Worm (Caenorhabditis elegans) whole organism, L3 larva: ENCODE results near the gene ZK1236.1.

Experiments
- ceh-82 ChIP-seq: fragments of 150-350 bp; optimal IDR thresholded peaks from 2 replicates; lab custom pipeline; 2014; ENCODE audit warnings: missing biosample characterization, missing genetic modification characterization
- nhr-11 ChIP-seq: fragments of 150-350 bp; optimal IDR thresholded peaks from 2 replicates; lab custom pipeline; 2014; ENCODE audit warnings: missing biosample characterization, missing genetic modification characterization
- nhr-28 ChIP-seq: fragments of 150-350 bp; optimal IDR thresholded peaks from 2 replicates; lab custom pipeline; 2014; ENCODE audit warnings: missing biosample characterization, missing genetic modification characterization
- pha-4 ChIP-seq: fragments of 150-350 bp; optimal IDR thresholded peaks from 2 replicates; lab custom pipeline; 2014; ENCODE audit warnings: missing biosample characterization, missing genetic modification reagents, missing genetic modification characterization

DNA sequence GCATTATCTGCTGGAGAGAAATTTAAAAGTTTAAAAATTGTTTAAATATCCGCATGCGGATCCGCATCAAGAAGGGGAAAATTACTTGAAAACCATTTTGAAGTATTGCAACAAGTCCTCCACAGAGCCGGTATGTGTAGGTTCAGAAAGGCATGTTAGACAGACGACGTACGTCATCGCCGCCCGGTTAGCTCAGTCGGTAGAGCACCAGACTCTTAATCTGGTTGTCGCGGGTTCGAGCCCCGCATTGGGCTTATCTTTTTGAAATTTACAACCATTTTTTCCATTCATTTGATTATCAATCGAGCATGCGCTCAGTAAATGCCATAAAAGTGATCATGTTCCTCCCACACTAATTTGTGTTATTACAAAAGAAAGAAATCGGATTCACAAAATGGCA, 44.2 kb downstream of the ZK1236.1 start:
- TF ChIP-seq pha-4 (tag; lab: Kevin White, UChicago) = no peak
- TF ChIP-seq ceh-82 = no peak
- no peak for TF ChIP-seq nhr-11 (tag; lab: Kevin White, UChicago)
- TF ChIP-seq nhr-28 (tag; lab: Kevin White, UChicago) = no peak
